Worm (Caenorhabditis elegans): ENCODE data around the gene str-185.

str-185 gene

DNA sequence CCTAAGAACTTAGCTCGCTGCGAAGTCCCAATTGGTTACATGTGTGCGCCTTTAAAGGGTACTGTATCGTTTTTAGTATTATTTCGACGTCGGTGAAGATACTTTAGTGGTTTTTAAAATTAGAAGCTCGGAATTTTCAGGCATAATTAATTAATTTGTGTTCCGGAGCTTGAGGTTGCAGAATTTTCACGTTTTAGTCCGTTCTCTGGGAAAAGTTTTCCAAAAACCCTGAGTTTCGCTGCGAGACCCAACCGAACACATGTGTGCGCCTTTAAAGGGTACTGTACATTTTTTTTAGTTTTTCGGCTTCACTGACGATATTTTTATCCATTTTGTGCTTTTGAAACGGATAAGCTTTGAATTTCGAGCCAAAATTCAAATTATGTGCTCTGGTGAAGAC is 36.3 kb downstream of the str-185 start:
- no peak for TF ChIP-seq ztf-4 (tag; optimal IDR thresholded peaks at IDR 0.05)
- TF ChIP-seq nhr-25 (tag; optimal IDR thresholded peaks at IDR 0.05) = no peak
- no peak for TF ChIP-seq lin-39 (tag; optimal IDR thresholded peaks at IDR 0.05)
- TF ChIP-seq pha-4 (tag; optimal IDR thresholded peaks at IDR 0.05) = no peak
- no peak for TF ChIP-seq R02D3.7 (tag; optimal IDR thresholded peaks at IDR 0.05)
- TF ChIP-seq ceh-16 (tag; optimal IDR thresholded peaks at IDR 0.05) = no peak
- no peak for TF ChIP-seq nfya-1 (tag; optimal IDR thresholded peaks at IDR 0.05; ENCODE audit: insufficient read depth)
- no peak for TF ChIP-seq ceh-82 (tag; optimal IDR thresholded peaks at IDR 0.05)
- no peak for TF ChIP-seq zag-1 (tag; optimal IDR thresholded peaks at IDR 0.05)
- TF ChIP-seq nhr-12 (tag; optimal IDR thresholded peaks at IDR 0.05) = no peak
- no peak for TF ChIP-seq aly-2 (tag; optimal IDR thresholded peaks at IDR 0.05)
- no peak for TF ChIP-seq mdl-1 (tag; optimal IDR thresholded peaks at IDR 0.05)
- TF ChIP-seq sea-2 (GFP tag; optimal IDR thresholded peaks at IDR 0.05) = no peak
- no peak for TF ChIP-seq nhr-11 (tag; optimal IDR thresholded peaks at IDR 0.05)
- no peak for TF ChIP-seq elt-2 (tag; optimal IDR thresholded peaks at IDR 0.05)

DNA sequence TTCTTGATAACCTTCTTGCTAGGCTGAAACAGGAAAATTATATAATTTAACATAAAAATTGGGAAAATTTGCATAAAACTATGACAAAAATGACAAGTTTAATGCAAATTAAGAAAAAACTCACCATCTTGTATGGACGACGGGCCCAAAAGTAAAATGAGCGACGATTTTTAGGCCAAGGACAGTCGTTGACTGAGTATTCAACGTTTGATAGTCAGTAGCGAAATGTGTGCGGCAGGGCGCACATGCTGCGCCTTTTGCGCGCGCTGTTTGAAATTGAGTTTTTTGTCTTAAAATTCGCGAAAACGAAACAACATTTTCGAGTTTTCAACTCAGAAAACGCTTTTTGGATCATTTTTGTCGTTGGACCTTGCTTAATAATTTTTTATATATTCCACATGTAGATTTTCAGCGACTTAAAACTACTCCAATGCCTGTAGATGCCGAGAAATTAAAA is 39.3 kb downstream of the str-185 start, which contains the start of the genes rpl-7A and set-21:
rpl-7A (minus strand) TSS at position 153 of the 457 bp plus-strand sequence.
set-21 (plus strand) TSS at position 407 of the 457 bp plus-strand sequence.
- TF ChIP-seq ama-1 (optimal IDR thresholded peaks at IDR 0.05) = no peak
- peak; percentile 91 for TF ChIP-seq pha-4 (tag; optimal IDR thresholded peaks at IDR 0.05)
- peak; percentile 65 for TF ChIP-seq skn-1 (tag; optimal IDR thresholded peaks at IDR 0.05)
- TF ChIP-seq nhr-43 (tag; optimal IDR thresholded peaks at IDR 0.05; ENCODE audit: poor library complexity, severe bottlenecking) = peak; percentile 98
- TF ChIP-seq pqm-1 (tag; optimal IDR thresholded peaks at IDR 0.05) = peak; percentile 45
- TF ChIP-seq ceh-16 (tag; optimal IDR thresholded peaks at IDR 0.05) = no peak
- peak; percentile 92 for TF ChIP-seq tbx-2 (tag; optimal IDR thresholded peaks at IDR 0.05)
- no peak for TF ChIP-seq nhr-76 (tag; optimal IDR thresholded peaks at IDR 0.05)
- TF ChIP-seq elt-3 (tag; optimal IDR thresholded peaks at IDR 0.05) = peak; percentile 13 to 87 (median 16)
- TF ChIP-seq nhr-67 (tag; optimal IDR thresholded peaks at IDR 0.05) = no peak
- TF ChIP-seq elt-1 (tag; optimal IDR thresholded peaks at IDR 0.05) = peak; percentile 4
- no peak for TF ChIP-seq ceh-9 (tag; optimal IDR thresholded peaks at IDR 0.05)
- TF ChIP-seq jun-1 (tag; optimal IDR thresholded peaks at IDR 0.05) = peak; percentile 79
- TF ChIP-seq fkh-2 (tag; optimal IDR thresholded peaks at IDR 0.05) = no peak
- TF ChIP-seq nhr-23 (tag; optimal IDR thresholded peaks at IDR 0.05) = peak; percentile 97
- peak; percentile 39 for TF ChIP-seq nhr-28 (tag; optimal IDR thresholded peaks at IDR 0.05)
- TF ChIP-seq R02D3.7 (tag; optimal IDR thresholded peaks at IDR 0.05) = peak; percentile 92
- peak; percentile 98 for TF ChIP-seq nhr-25 (tag; optimal IDR thresholded peaks at IDR 0.05)
- TF ChIP-seq elt-2 (tag; optimal IDR thresholded peaks at IDR 0.05) = peak; percentile 86
- TF ChIP-seq ceh-82 (tag; optimal IDR thresholded peaks at IDR 0.05) = peak; percentile 77
- no peak for TF ChIP-seq eor-1 (tag; optimal IDR thresholded peaks at IDR 0.05)
- peak; percentile 40 for TF ChIP-seq ZK546.5 (tag; optimal IDR thresholded peaks at IDR 0.05)
- TF ChIP-seq nhr-237 (tag; optimal IDR thresholded peaks at IDR 0.05) = no peak
- TF ChIP-seq nhr-77 (tag; optimal IDR thresholded peaks at IDR 0.05) = peak; percentile 79
- peak; percentile 86 for TF ChIP-seq snpc-4 (tag; optimal IDR thresholded peaks at IDR 0.05)
- peak; percentile 39 for TF ChIP-seq fos-1 (tag; optimal IDR thresholded peaks at IDR 0.05)
- peak; percentile 97 for TF ChIP-seq lsy-12 (tag; optimal IDR thresholded peaks at IDR 0.05)
- peak; percentile 75 for TF ChIP-seq lin-39 (tag; optimal IDR thresholded peaks at IDR 0.05)
- peak; percentile 24 for TF ChIP-seq zag-1 (tag; optimal IDR thresholded peaks at IDR 0.05)
- peak; percentile 82 for TF ChIP-seq nhr-11 (tag; optimal IDR thresholded peaks at IDR 0.05)
- peak; percentile 89 for TF ChIP-seq nfya-1 (tag; optimal IDR thresholded peaks at IDR 0.05; ENCODE audit: insufficient read depth)
- peak; percentile 96 for TF ChIP-seq lin-15B (tag; optimal IDR thresholded peaks at IDR 0.05)
- TF ChIP-seq unc-62 (GFP tag; optimal IDR thresholded peaks at IDR 0.05) = peak; percentile 36
- peak; percentile 42 for TF ChIP-seq egl-5 (tag; optimal IDR thresholded peaks at IDR 0.05)
- peak; percentile 64 for TF ChIP-seq ceh-28 (tag; optimal IDR thresholded peaks at IDR 0.05)
- TF ChIP-seq hmg-11 (tag; optimal IDR thresholded peaks at IDR 0.05) = peak; percentile 89
- no peak for TF ChIP-seq mml-1 (tag; optimal IDR thresholded peaks at IDR 0.05)
- no peak for TF ChIP-seq aly-2 (tag; optimal IDR thresholded peaks at IDR 0.05)
- TF ChIP-seq daf-12 (tag; optimal IDR thresholded peaks at IDR 0.05) = no peak

Measured in whole organism, L3 larva.